Fruit fly (Drosophila melanogaster): ENCODE data around the gene PIG-S.

dm6 chr3R:24863894-24864293 lies 53.8 kb downstream of the PIG-S start:
- TF ChIP-seq Myc (optimal IDR thresholded peaks at IDR 0.05) (no peak), psq (optimal IDR thresholded peaks at IDR 0.05) (no peak)
